Fruit fly (Drosophila melanogaster): ENCODE results near the gene CG11029.

Gene CG11029

dm6 chr2L:5778157-5778556, 32.2 kb downstream of the CG11029 start (continued):
- TF ChIP-seq dysf (GFP tag; IDR thresholded peaks at IDR 0.05), result peak; percentile 66
- TF ChIP-seq cwo (GFP tag; optimal IDR thresholded peaks at IDR 0.05), result peak; percentile 3
- TF ChIP-seq unc-4 (GFP tag; IDR thresholded peaks at IDR 0.05; ENCODE audit: partially characterized antibody), result no peak
- TF ChIP-seq Dfd (GFP tag; optimal IDR thresholded peaks at IDR 0.05), result no peak
- TF ChIP-seq CG14710 (tag; optimal IDR thresholded peaks at IDR 0.05), result no peak
- TF ChIP-seq Stat92E (GFP tag; optimal IDR thresholded peaks at IDR 0.05), result no peak
- peak; percentile 42 for TF ChIP-seq scrt (GFP tag; optimal IDR thresholded peaks at IDR 0.05)
- no peak for TF ChIP-seq Poxn (GFP tag; IDR thresholded peaks at IDR 0.05)
- peak; percentile 53 for TF ChIP-seq vnd (GFP tag; IDR thresholded peaks at IDR 0.05; ENCODE audit: partially characterized antibody)
- TF ChIP-seq esg (GFP tag; conservative IDR thresholded peaks at IDR 0.05), result 0 out of 2 replicates have a peak, but pooled peaks have one; percentile 10
- TF ChIP-seq CG7839 (tag; optimal IDR thresholded peaks at IDR 0.05), result peak; percentile 50
- TF ChIP-seq Abd-B (GFP tag; optimal IDR thresholded peaks at IDR 0.05), result no peak
- TF ChIP-seq Atf6 (GFP tag; IDR thresholded peaks at IDR 0.05), result peak; percentile 37; the same call in 1 of the 2 replicates
- TF ChIP-seq CG31365 (tag; optimal IDR thresholded peaks at IDR 0.05), result no peak
- no peak for TF ChIP-seq CG8290 (GFP tag; optimal IDR thresholded peaks at IDR 0.05)
- TF ChIP-seq CG8290 (tag; optimal IDR thresholded peaks at IDR 0.05), result peak in 1 of 2 experiments; percentile 21

dm6 chr2L:5780703-5781102, 34.7 kb downstream of the CG11029 start:
- TF ChIP-seq CG9876 (GFP tag; optimal IDR thresholded peaks at IDR 0.05), result no peak
- peak; percentile 96 for TF ChIP-seq twi (tag; optimal IDR thresholded peaks at IDR 0.05)
- TF ChIP-seq CG11560 (tag; IDR thresholded peaks at IDR 0.05), result peak; percentile 21; the same call in 1 of the 3 replicates
- TF ChIP-seq nerfin-2 (GFP tag; IDR thresholded peaks at IDR 0.05; ENCODE audit: partially characterized antibody), result no peak
- no peak for TF ChIP-seq fd102C (GFP tag; optimal IDR thresholded peaks at IDR 0.05)
- TF ChIP-seq tgo (GFP tag; IDR thresholded peaks at IDR 0.05), result no peak
- TF ChIP-seq sens (GFP tag), result peak; percentile 10
- TF ChIP-seq CTCF (GFP tag; optimal IDR thresholded peaks at IDR 0.05), result no peak
- no peak for TF ChIP-seq CG13624 (GFP tag; optimal IDR thresholded peaks at IDR 0.05)
- no peak for TF ChIP-seq Sox100B (GFP tag; optimal IDR thresholded peaks at IDR 0.05)
- no peak for TF ChIP-seq grau (tag; optimal IDR thresholded peaks at IDR 0.05)

dm6 chr2L:5781181-5781580, 35.2 kb downstream of the CG11029 start:
- TF ChIP-seq chinmo (GFP tag; IDR thresholded peaks at IDR 0.05; ENCODE audit: partially characterized antibody) (0 out of 4 replicates have a peak, but pooled peaks have one; percentile 64), CG4404 (GFP tag; IDR thresholded peaks at IDR 0.05) (no peak), CG10979 (tag; optimal IDR thresholded peaks at IDR 0.05) (no peak), zfh2 (GFP tag; optimal IDR thresholded peaks at IDR 0.05) (no peak), sr (GFP tag; IDR thresholded peaks at IDR 0.05) (no peak), Gug (GFP tag; IDR thresholded peaks at IDR 0.05) (no peak), nerfin-2 (GFP tag; IDR thresholded peaks at IDR 0.05; ENCODE audit: partially characterized antibody) (peak; percentile 82), tna (GFP tag; IDR thresholded peaks at IDR 0.05; ENCODE audit: partially characterized antibody) (peak; percentile 78), CG2875 (GFP tag; optimal IDR thresholded peaks at IDR 0.05) (no peak), sc (optimal IDR thresholded peaks at IDR 0.05) (no peak), sc (GFP tag; optimal IDR thresholded peaks at IDR 0.05) (no peak), H15 (GFP tag; IDR thresholded peaks at IDR 0.05) (no peak), ken (GFP tag; IDR thresholded peaks at IDR 0.05) (no peak), Hmr (GFP tag; optimal IDR thresholded peaks at IDR 0.05) (no peak), HLH3B (GFP tag; IDR thresholded peaks at IDR 0.05) (no peak), CG3407 (GFP tag; optimal IDR thresholded peaks at IDR 0.05) (no peak), trem (tag; optimal IDR thresholded peaks at IDR 0.05) (no peak), sd (tag; optimal IDR thresholded peaks at IDR 0.05) (peak; percentile 17), Meics (GFP tag; optimal IDR thresholded peaks at IDR 0.05) (peak; percentile 4), CG3838 (GFP tag; optimal IDR thresholded peaks at IDR 0.05) (no peak), Hr3 (GFP tag; optimal IDR thresholded peaks at IDR 0.05) (no peak), Sin3A (optimal IDR thresholded peaks at IDR 0.05) (no peak), CG10543 (GFP tag; optimal IDR thresholded peaks at IDR 0.05) (no peak), Dip3 (GFP tag; optimal IDR thresholded peaks at IDR 0.05) (no peak), CG8478 (optimal IDR thresholded peaks at IDR 0.05) (no peak), sim (GFP tag; IDR thresholded peaks at IDR 0.05) (no peak)

All from whole organism, embryonic.